Fruit fly (Drosophila melanogaster): Measurements from ENCODE around the gene Mvl.

- TF ChIP-seq CG8478 (optimal IDR thresholded peaks at IDR 0.05) = no peak
- TF ChIP-seq CTCF (optimal IDR thresholded peaks at IDR 0.05) = no peak
These were observed 17.6 kb upstream of the Mvl start for dm6 chr3R:21078211-21078610.
